Fruit fly (Drosophila melanogaster) whole organism, wandering third instar larva: ENCODE results near the gene CG9072.

Source experiments
- Abd-B ChIP-seq: fragments of >200 bp; optimal IDR thresholded peaks from 2 replicates; lab custom pipeline; 2017; ENCODE audit warnings: missing biosample characterization, missing genetic modification characterization
- CG32264 ChIP-seq: fragments of 200-800 bp; sonication (Bioruptor generic); optimal IDR thresholded peaks from 2 replicates; lab custom pipeline; 2016; ENCODE audit warnings: missing biosample characterization, missing genetic modification characterization
- CG9705 ChIP-seq: fragments of 200-800 bp; sonication (Bioruptor generic); optimal IDR thresholded peaks from 2 replicates; lab custom pipeline; 2018; ENCODE audit warnings: missing biosample characterization, mild to moderate bottlenecking, missing genetic modification characterization
- CrebA ChIP-seq: fragments of 200-800 bp; sonication (Bioruptor generic); optimal IDR thresholded peaks from 2 replicates; lab custom pipeline; 2016; ENCODE audit warnings: missing biosample characterization, mild to moderate bottlenecking, missing genetic modification characterization, borderline replicate concordance
- Dfd ChIP-seq: fragments of >200 bp; optimal IDR thresholded peaks from 2 replicates; lab custom pipeline; 2017; ENCODE audit warnings: missing biosample characterization, missing genetic modification characterization
- Dif ChIP-seq: fragments of 200-275, 200-300 bp; sonication (Bioruptor generic); optimal IDR thresholded peaks from 2 replicates; lab custom pipeline; 2018; ENCODE audit warnings: missing biosample characterization, missing genetic modification characterization; ENCODE audit not compliant: partially characterized antibody
- GATAd ChIP-seq: sonication (Bioruptor generic); optimal IDR thresholded peaks from 2 replicates; lab custom pipeline; 2016; ENCODE audit warnings: missing biosample characterization, missing genetic modification characterization
- HLH106 ChIP-seq: fragments of 200-800 bp; optimal IDR thresholded peaks from 3 replicates; lab custom pipeline; 2019; ENCODE audit warnings: missing biosample characterization, mild to moderate bottlenecking, missing genetic modification characterization, moderate library complexity
- Hnf4 ChIP-seq: fragments of 200-800 bp; sonication (Bioruptor generic); optimal IDR thresholded peaks from 2 replicates; lab custom pipeline; 2016; ENCODE audit warnings: missing biosample characterization, mild to moderate bottlenecking, missing genetic modification characterization
- Hr78 ChIP-seq: fragments of >200 bp; optimal IDR thresholded peaks from 2 replicates; lab custom pipeline; 2017; ENCODE audit warnings: missing biosample characterization, missing genetic modification characterization
- Hr83 ChIP-seq: fragments of 200-300 bp; sonication (Bioruptor generic); optimal IDR thresholded peaks from 2 replicates; lab custom pipeline; 2016; ENCODE audit warnings: missing biosample characterization, mild to moderate bottlenecking, missing genetic modification characterization, moderate library complexity; ENCODE audit not compliant: poor library complexity, severe bottlenecking
- Jra ChIP-seq: sonication (Bioruptor generic); optimal IDR thresholded peaks from 2 replicates; lab custom pipeline; 2016; ENCODE audit warnings: missing biosample characterization, missing genetic modification characterization
- Mio ChIP-seq: sonication (Bioruptor generic); optimal IDR thresholded peaks from 2 replicates; lab custom pipeline; 2016; ENCODE audit warnings: missing biosample characterization, missing genetic modification characterization
- Myc ChIP-seq: fragments of >200 bp; optimal IDR thresholded peaks from 2 replicates; lab custom pipeline; 2017
- N ChIP-seq: fragments of >200 bp; optimal IDR thresholded peaks from 2 replicates; lab custom pipeline; 2018; ENCODE audit warnings: missing biosample characterization, missing external identifiers, missing genetic modification characterization
- OdsH ChIP-seq: fragments of 200-800 bp; sonication (Bioruptor generic); optimal IDR thresholded peaks from 2 replicates; lab custom pipeline; 2016; ENCODE audit warnings: missing biosample characterization, mild to moderate bottlenecking, missing genetic modification characterization
- Rel ChIP-seq, 2 experiments: fragments of 200-800 bp; sonication (Bioruptor generic) in 1 of 2; optimal IDR thresholded peaks; 2 replicates in 1 of 2; 3 replicates in 1 of 2; lab custom pipeline; 2016 to 2019; ENCODE audit warnings: mild to moderate bottlenecking in 2 of 2, missing biosample characterization in 2 of 2, missing genetic modification characterization in 2 of 2, moderate library complexity in 1 of 2
- Sp1 ChIP-seq: fragments of 200-800 bp; sonication (Bioruptor generic); optimal IDR thresholded peaks from 3 replicates; lab custom pipeline; 2019; ENCODE audit warnings: missing biosample characterization, mild to moderate bottlenecking, missing genetic modification characterization, moderate library complexity
- Vsx2 ChIP-seq: fragments of 200-300, 225-300 bp; sonication (Bioruptor generic); optimal IDR thresholded peaks from 2 replicates; lab custom pipeline; 2018; ENCODE audit warnings: missing biosample characterization, missing genetic modification characterization; ENCODE audit not compliant: partially characterized antibody
- br ChIP-seq: fragments of 200-800 bp; sonication (Bioruptor generic); optimal IDR thresholded peaks from 2 replicates; lab custom pipeline; 2016; ENCODE audit warnings: missing biosample characterization, missing genetic modification characterization
- brk ChIP-seq: fragments of 200-800 bp; sonication (Bioruptor generic); optimal IDR thresholded peaks from 2 replicates; lab custom pipeline; 2016; ENCODE audit warnings: missing biosample characterization, mild to moderate bottlenecking, missing genetic modification characterization
- dl ChIP-seq, 2 experiments: fragments of 175-275, 200-275 bp in 1 of 2; fragments of 200-275 bp in 1 of 2; sonication (Bioruptor generic); optimal IDR thresholded peaks; lab custom pipeline; 2018; ENCODE audit warnings: mild to moderate bottlenecking in 2 of 2, missing biosample characterization in 2 of 2, missing genetic modification characterization in 2 of 2, moderate library complexity in 2 of 2; ENCODE audit not compliant: partially characterized antibody in 2 of 2, insufficient read depth in 1 of 2
- dmrt93B ChIP-seq: fragments of 200-800 bp; sonication (Bioruptor generic); optimal IDR thresholded peaks from 2 replicates; lab custom pipeline; 2018; ENCODE audit warnings: missing biosample characterization, mild to moderate bottlenecking, missing genetic modification characterization
- dsf ChIP-seq: sonication (Bioruptor generic); optimal IDR thresholded peaks from 2 replicates; lab custom pipeline; 2016; ENCODE audit warnings: missing biosample characterization, missing genetic modification characterization, borderline replicate concordance
- ey ChIP-seq: fragments of 200-800 bp; sonication (Bioruptor generic); optimal IDR thresholded peaks from 2 replicates; lab custom pipeline; 2016; ENCODE audit warnings: missing biosample characterization, missing genetic modification characterization
- foxo ChIP-seq, 2 experiments: fragments of 200-800 bp; sonication (Bioruptor generic); optimal IDR thresholded peaks; 2 replicates in 1 of 2; 3 replicates in 1 of 2; lab custom pipeline; 2016 to 2017; ENCODE audit warnings: missing biosample characterization in 2 of 2, missing genetic modification characterization in 2 of 2
- fru ChIP-seq: fragments of 200-800 bp; sonication (Bioruptor generic); optimal IDR thresholded peaks from 3 replicates; lab custom pipeline; 2016; ENCODE audit warnings: missing biosample characterization, mild to moderate bottlenecking, missing genetic modification characterization
- h ChIP-seq: fragments of 200-800 bp; sonication (Bioruptor generic); optimal IDR thresholded peaks from 3 replicates; lab custom pipeline; 2016; ENCODE audit warnings: missing biosample characterization, mild to moderate bottlenecking, missing genetic modification characterization
- jim ChIP-seq: fragments of 175-275, 200-325 bp; sonication (Bioruptor generic); optimal IDR thresholded peaks from 2 replicates; lab custom pipeline; 2016; ENCODE audit warnings: missing biosample characterization, mild to moderate bottlenecking, missing genetic modification characterization
- lola ChIP-seq: fragments of >200 bp; optimal IDR thresholded peaks from 2 replicates; lab custom pipeline; 2017; ENCODE audit warnings: missing biosample characterization, missing genetic modification characterization
- pan ChIP-seq: fragments of >200 bp; optimal IDR thresholded peaks from 2 replicates; lab custom pipeline; 2017
- psq ChIP-seq: fragments of 200-800 bp; sonication (Bioruptor generic); optimal IDR thresholded peaks from 3 replicates; lab custom pipeline; 2017; ENCODE audit warnings: missing biosample characterization, mild to moderate bottlenecking, missing genetic modification characterization, moderate library complexity
- rgr ChIP-seq: fragments of 200-800 bp; sonication (Bioruptor generic); optimal IDR thresholded peaks from 3 replicates; lab custom pipeline; 2016; ENCODE audit warnings: missing biosample characterization, mild to moderate bottlenecking, missing genetic modification characterization
- sage ChIP-seq: fragments of 200-800 bp; sonication (Bioruptor generic); optimal IDR thresholded peaks from 2 replicates; lab custom pipeline; 2016; ENCODE audit warnings: missing biosample characterization, mild to moderate bottlenecking, missing genetic modification characterization
- sv ChIP-seq: fragments of 200-800 bp; sonication (Bioruptor generic); optimal IDR thresholded peaks from 3 replicates; lab custom pipeline; 2016; ENCODE audit warnings: missing biosample characterization, missing genetic modification characterization
- tai ChIP-seq: sonication (Bioruptor generic); optimal IDR thresholded peaks from 2 replicates; lab custom pipeline; 2016; ENCODE audit warnings: missing biosample characterization, missing genetic modification characterization
- usp ChIP-seq: fragments of >200 bp; optimal IDR thresholded peaks from 2 replicates; lab custom pipeline; 2017; ENCODE audit warnings: missing biosample characterization, missing genetic modification characterization
- woc ChIP-seq: sonication (Bioruptor generic); optimal IDR thresholded peaks from 2 replicates; lab custom pipeline; 2016; ENCODE audit warnings: missing biosample characterization, mild to moderate bottlenecking, missing genetic modification characterization

CG9072 gene

dm6 chrX:15066374-15067057, 29.3 kb downstream of the CG9072 start, which contains the start of the genes opm and dob:
Gene opm, minus strand, starts transcription at chrX:15066432.
Gene dob, plus strand, starts transcription at chrX:15067007.
- no peak for TF ChIP-seq br (GFP tag; lab: Kevin White, UChicago)
- no peak for TF ChIP-seq CG32264 (GFP tag; lab: Kevin White, UChicago)
- no peak for TF ChIP-seq usp (GFP tag; lab: Kevin White, UChicago)
- no peak for TF ChIP-seq Abd-B (GFP tag; lab: Kevin White, UChicago)
- TF ChIP-seq dmrt93B (GFP tag; lab: Kevin White, UChicago): no peak
- TF ChIP-seq Myc (lab: Kevin White, UChicago): peak; percentile 88
- TF ChIP-seq dsf: no peak
- TF ChIP-seq ey: no peak
- no peak for TF ChIP-seq dl (GFP tag; optimal IDR thresholded peaks at IDR 0.05; lab: Kevin White, UChicago; ENCODE audit: insufficient read depth in 1 of 2, partially characterized antibody in 2 of 2)
- TF ChIP-seq Dif: no peak
- no peak for TF ChIP-seq Vsx2
- TF ChIP-seq Hr83: no peak
- TF ChIP-seq pan: no peak
- TF ChIP-seq Hnf4 (GFP tag; lab: Kevin White, UChicago): no peak
- no peak for TF ChIP-seq OdsH (GFP tag; lab: Kevin White, UChicago)
- TF ChIP-seq h (GFP tag; lab: Kevin White, UChicago): peak; percentile 32
- TF ChIP-seq Hr78 (GFP tag; lab: Kevin White, UChicago): no peak
- TF ChIP-seq GATAd: no peak
- TF ChIP-seq Sp1 (GFP tag; lab: Kevin White, UChicago): peak; percentile 29
- TF ChIP-seq N: no peak
- no peak for TF ChIP-seq lola (GFP tag; lab: Kevin White, UChicago)
- no peak for TF ChIP-seq Dfd
- no peak for TF ChIP-seq tai (GFP tag; lab: Kevin White, UChicago)
- peak; percentile 20 for TF ChIP-seq psq
- no peak for TF ChIP-seq Mio (GFP tag; lab: Kevin White, UChicago)
- TF ChIP-seq jim (GFP tag; lab: Kevin White, UChicago): no peak
- peak; percentile 46 for TF ChIP-seq HLH106 (tag; lab: Kevin White, UChicago)
- no peak for TF ChIP-seq CrebA (GFP tag; lab: Kevin White, UChicago)
- no peak for TF ChIP-seq Rel (GFP tag; optimal IDR thresholded peaks at IDR 0.05; lab: Kevin White, UChicago)
- TF ChIP-seq Rel (tag; optimal IDR thresholded peaks at IDR 0.05; lab: Kevin White, UChicago): peak; percentile 73
- TF ChIP-seq Jra: no peak
- TF ChIP-seq CG9705 (GFP tag; lab: Kevin White, UChicago): no peak
- no peak for TF ChIP-seq sv
- peak in 1 of 2 experiments; percentile 16 for TF ChIP-seq foxo (GFP tag; optimal IDR thresholded peaks at IDR 0.05; lab: Kevin White, UChicago)
- peak; percentile 74 for TF ChIP-seq woc (GFP tag; lab: Kevin White, UChicago)
- no peak for TF ChIP-seq sage (GFP tag; lab: Kevin White, UChicago)
- no peak for TF ChIP-seq rgr (GFP tag; lab: Kevin White, UChicago)
- peak; percentile 12 for TF ChIP-seq fru (GFP tag; lab: Kevin White, UChicago)
- TF ChIP-seq brk: no peak

DNA sequence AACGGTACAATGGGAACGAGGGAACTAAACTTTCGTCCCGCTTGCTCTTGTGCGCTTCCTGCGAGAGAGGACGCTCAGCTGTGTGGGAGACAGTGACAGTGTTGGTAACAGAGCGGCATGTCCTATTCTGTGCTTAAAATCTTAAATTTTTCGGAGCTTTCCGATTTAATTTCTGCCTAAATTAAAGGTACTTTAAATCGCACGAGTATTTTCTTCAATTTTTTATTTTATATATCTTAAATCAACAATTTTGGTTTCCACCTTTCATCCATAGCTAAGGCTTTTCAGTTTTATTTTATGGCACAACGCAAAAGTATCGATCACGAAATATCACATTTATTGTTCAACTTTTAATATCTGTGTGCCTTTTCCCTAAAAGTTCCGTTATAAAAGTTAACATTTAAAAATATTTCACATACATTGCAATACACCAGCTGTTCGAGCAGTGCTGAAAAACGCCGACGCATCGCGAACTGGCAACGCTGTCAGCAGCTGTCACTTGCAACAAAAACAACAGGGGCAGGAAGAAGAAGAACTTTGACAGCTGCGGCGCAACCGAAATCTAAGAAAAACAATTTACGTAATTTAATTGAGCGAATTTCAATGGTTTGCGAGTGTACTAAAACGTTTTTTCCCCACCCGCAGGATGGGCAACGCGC, 32.3 kb downstream of the CG9072 start, which contains the start of the genes hiw and ND-B18:
TSS of gene hiw (minus strand) at position 26 of the 659 bp plus-strand sequence.
TSS of gene ND-B18 (plus strand) at position 330 of the 659 bp plus-strand sequence.
- TF ChIP-seq br (GFP tag; lab: Kevin White, UChicago) (peak; percentile 9), Myc (lab: Kevin White, UChicago) (peak; percentile 23), Jra (no peak), ey (peak; percentile 14), fru (GFP tag; lab: Kevin White, UChicago) (peak; percentile 25), Sp1 (GFP tag; lab: Kevin White, UChicago) (peak; percentile 16), foxo (GFP tag; optimal IDR thresholded peaks at IDR 0.05; lab: Kevin White, UChicago) (peak in 1 of 2 experiments; percentile 51), Rel (GFP tag; optimal IDR thresholded peaks at IDR 0.05; lab: Kevin White, UChicago) (no peak), Rel (tag; optimal IDR thresholded peaks at IDR 0.05; lab: Kevin White, UChicago) (peak; percentile 24), rgr (GFP tag; lab: Kevin White, UChicago) (peak; percentile 43), psq (no peak), h (GFP tag; lab: Kevin White, UChicago) (peak; percentile 47), HLH106 (tag; lab: Kevin White, UChicago) (peak; percentile 16), sv (no peak)
